Worm (Caenorhabditis elegans) whole organism, late embryonic: ENCODE results near the gene dct-12.

Source experiments
- C38D4.7 ChIP-seq: fragments of 200-800 bp; sonication (Bioruptor generic); optimal IDR thresholded peaks from 2 replicates; lab custom pipeline; 2018; ENCODE audit warnings: mild to moderate bottlenecking, missing genetic modification characterization, moderate library complexity, missing compliant biosample characterization
- K02D7.2 ChIP-seq: sonication (generic microtip); optimal IDR thresholded peaks from 2 replicates; lab custom pipeline; 2017; ENCODE audit warnings: mild to moderate bottlenecking, missing genetic modification characterization, missing compliant biosample characterization
- K09A11.1 ChIP-seq: sonication (generic microtip); optimal IDR thresholded peaks from 2 replicates; lab custom pipeline; 2017; ENCODE audit warnings: antibody characterized with exemption, mild to moderate bottlenecking, missing genetic modification characterization, missing compliant biosample characterization; ENCODE audit not compliant: insufficient read depth
- T23F11.4 ChIP-seq: fragments of 200-800 bp; sonication (Bioruptor generic); optimal IDR thresholded peaks from 2 replicates; lab custom pipeline; 2018; ENCODE audit warnings: mild to moderate bottlenecking, missing genetic modification characterization, missing compliant biosample characterization
- Y22D7AL.16 ChIP-seq: sonication (generic microtip); optimal IDR thresholded peaks from 2 replicates; lab custom pipeline; 2016; ENCODE audit warnings: missing genetic modification characterization, missing compliant biosample characterization
- ahr-1 ChIP-seq: sonication (generic microtip); optimal IDR thresholded peaks from 2 replicates; lab custom pipeline; 2016; ENCODE audit warnings: missing genetic modification characterization, missing compliant biosample characterization
- ama-1 ChIP-seq: fragments of 150-350 bp; optimal IDR thresholded peaks from 2 replicates; lab custom pipeline; 2014
- ceh-19 ChIP-seq: fragments of 200-800 bp; sonication (Bioruptor generic); optimal IDR thresholded peaks from 2 replicates; lab custom pipeline; 2018; ENCODE audit warnings: mild to moderate bottlenecking, missing genetic modification characterization, missing compliant biosample characterization
- ceh-22 ChIP-seq: sonication (generic microtip); optimal IDR thresholded peaks from 2 replicates; lab custom pipeline; 2017; ENCODE audit warnings: missing biosample characterization, missing genetic modification characterization
- ceh-24 ChIP-seq: sonication (generic microtip); optimal IDR thresholded peaks from 2 replicates; lab custom pipeline; 2016; ENCODE audit warnings: mild to moderate bottlenecking, missing genetic modification characterization, missing compliant biosample characterization
- ceh-30 ChIP-seq: fragments of 150-350 bp; optimal IDR thresholded peaks from 2 replicates; lab custom pipeline; 2014; ENCODE audit warnings: missing biosample characterization, missing genetic modification characterization
- ceh-45 ChIP-seq: fragments of 200-800 bp; sonication (Bioruptor generic); IDR thresholded peaks from 2 replicates; pipeline ENCODE4 v1.3.6; 2022; ENCODE audit warnings: missing genetic modification reagents, missing genetic modification characterization, missing compliant biosample characterization
- ceh-48 ChIP-seq: sonication (generic microtip); optimal IDR thresholded peaks from 2 replicates; lab custom pipeline; 2016; ENCODE audit warnings: missing genetic modification characterization, inconsistent platforms, missing compliant biosample characterization
- che-1 ChIP-seq: sonication (generic microtip); optimal IDR thresholded peaks from 2 replicates; lab custom pipeline; 2016; ENCODE audit warnings: mild to moderate bottlenecking, missing genetic modification characterization, missing compliant biosample characterization
- dmd-4 ChIP-seq: sonication (generic microtip); optimal IDR thresholded peaks from 2 replicates; lab custom pipeline; 2016; ENCODE audit warnings: borderline replicate concordance, missing genetic modification characterization, missing compliant biosample characterization
- dve-1 ChIP-seq: sonication (generic microtip); optimal IDR thresholded peaks from 2 replicates; lab custom pipeline; 2017; ENCODE audit warnings: antibody characterized with exemption, mild to moderate bottlenecking, missing genetic modification characterization, missing compliant biosample characterization
- elt-2 ChIP-seq: sonication (generic microtip); optimal IDR thresholded peaks from 2 replicates; lab custom pipeline; 2016; ENCODE audit warnings: missing genetic modification reagents, missing genetic modification characterization, missing compliant biosample characterization
- elt-4 ChIP-seq: sonication (generic microtip); optimal IDR thresholded peaks from 2 replicates; lab custom pipeline; 2016; ENCODE audit warnings: missing genetic modification characterization, missing compliant biosample characterization
- ets-4 ChIP-seq: sonication (generic microtip); optimal IDR thresholded peaks from 2 replicates; lab custom pipeline; 2016; ENCODE audit warnings: missing genetic modification characterization, missing compliant biosample characterization
- eyg-1 ChIP-seq: sonication (generic microtip); optimal IDR thresholded peaks from 2 replicates; lab custom pipeline; 2016; ENCODE audit warnings: missing genotype, missing genetic modification characterization, missing compliant biosample characterization
- fkh-10 ChIP-seq: fragments of 150-350 bp; optimal IDR thresholded peaks from 2 replicates; lab custom pipeline; 2014; ENCODE audit warnings: missing biosample characterization, missing genetic modification reagents, missing genetic modification characterization
- fkh-6 ChIP-seq: sonication (generic microtip); optimal IDR thresholded peaks from 2 replicates; lab custom pipeline; 2016; ENCODE audit warnings: missing genetic modification characterization, missing compliant biosample characterization
- gmeb-2 ChIP-seq: sonication (generic microtip); optimal IDR thresholded peaks from 2 replicates; lab custom pipeline; 2016; ENCODE audit warnings: missing genetic modification characterization, inconsistent platforms, missing compliant biosample characterization
- hlh-8 ChIP-seq: sonication (generic microtip); optimal IDR thresholded peaks from 2 replicates; lab custom pipeline; 2016; ENCODE audit warnings: missing genotype, missing genetic modification characterization, missing compliant biosample characterization
- lim-6 ChIP-seq: sonication (generic microtip); optimal IDR thresholded peaks from 2 replicates; lab custom pipeline; 2016; ENCODE audit warnings: missing genetic modification characterization, missing compliant biosample characterization
- madf-2 ChIP-seq: sonication (generic microtip); optimal IDR thresholded peaks from 2 replicates; lab custom pipeline; 2017; ENCODE audit warnings: missing genetic modification characterization, missing compliant biosample characterization
- npax-4 ChIP-seq: sonication (generic microtip); optimal IDR thresholded peaks from 2 replicates; lab custom pipeline; 2016; ENCODE audit warnings: missing genetic modification characterization, missing compliant biosample characterization
- pag-3 ChIP-seq: sonication (generic microtip); optimal IDR thresholded peaks from 2 replicates; lab custom pipeline; 2016; ENCODE audit warnings: missing compliant biosample characterization, missing genetic modification characterization, borderline replicate concordance
- pat-9 ChIP-seq: fragments of 200-800 bp; sonication (Bioruptor generic); optimal IDR thresholded peaks from 2 replicates; lab custom pipeline; 2018; ENCODE audit warnings: mild to moderate bottlenecking, missing genetic modification characterization, moderate library complexity, missing compliant biosample characterization
- pax-1 ChIP-seq: fragments of 150-350 bp; optimal IDR thresholded peaks from 2 replicates; lab custom pipeline; 2014; ENCODE audit warnings: missing biosample characterization, missing genetic modification characterization
- pha-2 ChIP-seq: sonication (generic microtip); optimal IDR thresholded peaks from 2 replicates; lab custom pipeline; 2017; ENCODE audit warnings: mild to moderate bottlenecking, missing genetic modification characterization, missing compliant biosample characterization
- pha-4 ChIP-seq: fragments of 150-350 bp; optimal IDR thresholded peaks from 2 replicates; lab custom pipeline; 2018; ENCODE audit warnings: missing biosample characterization, missing genetic modification reagents, missing genetic modification characterization
- pqm-1 ChIP-seq: sonication (generic microtip); optimal IDR thresholded peaks from 2 replicates; lab custom pipeline; 2016; ENCODE audit warnings: missing genetic modification characterization, missing compliant biosample characterization
- pros-1 ChIP-seq: fragments of 150-350 bp; optimal IDR thresholded peaks from 2 replicates; lab custom pipeline; 2014; ENCODE audit warnings: missing biosample characterization, missing genetic modification reagents, missing genetic modification characterization
- sdc-2 ChIP-seq: sonication (generic microtip); optimal IDR thresholded peaks from 2 replicates; lab custom pipeline; 2016; ENCODE audit warnings: missing genotype, missing genetic modification characterization, missing compliant biosample characterization
- syd-9 ChIP-seq: sonication (generic microtip); optimal IDR thresholded peaks from 2 replicates; lab custom pipeline; 2016; ENCODE audit warnings: mild to moderate bottlenecking, missing genetic modification characterization, moderate library complexity, missing compliant biosample characterization
- tbx-2 ChIP-seq: sonication (generic microtip); optimal IDR thresholded peaks from 2 replicates; lab custom pipeline; 2016; ENCODE audit warnings: missing genetic modification characterization, missing compliant biosample characterization
- tbx-7 ChIP-seq: sonication (generic microtip); optimal IDR thresholded peaks from 2 replicates; lab custom pipeline; 2016; ENCODE audit warnings: missing genotype, missing genetic modification characterization, missing compliant biosample characterization
- ttx-3 ChIP-seq: sonication (generic microtip); optimal IDR thresholded peaks from 2 replicates; lab custom pipeline; 2016; ENCODE audit warnings: missing genetic modification reagents, missing genetic modification characterization, missing compliant biosample characterization
- unc-55 ChIP-seq: sonication (generic microtip); optimal IDR thresholded peaks from 2 replicates; lab custom pipeline; 2017; ENCODE audit warnings: missing biosample characterization, missing genetic modification reagents, missing genetic modification characterization
- unc-86 ChIP-seq: sonication (generic microtip); optimal IDR thresholded peaks from 2 replicates; lab custom pipeline; 2016; ENCODE audit warnings: missing genetic modification characterization, missing compliant biosample characterization

The dct-12 gene

ce11 chrII:12401791-12402190, 30.5 kb downstream of the dct-12 start, which contains the start of gene sre-29:
sre-29 (minus strand) TSS chrII:12401891.
- TF ChIP-seq syd-9 (tag; lab: Kevin White, UChicago) (no peak), ets-4 (tag; lab: Kevin White, UChicago) (no peak), gmeb-2 (no peak), fkh-10 (GFP tag; lab: Kevin White, UChicago) (no peak), elt-2 (tag; lab: Kevin White, UChicago) (no peak), C38D4.7 (GFP tag; lab: Kevin White, UChicago) (no peak), sdc-2 (no peak), che-1 (tag; lab: Kevin White, UChicago) (no peak), pat-9 (tag; lab: Kevin White, UChicago) (no peak), ceh-19 (GFP tag; lab: Kevin White, UChicago) (no peak)

DNA sequence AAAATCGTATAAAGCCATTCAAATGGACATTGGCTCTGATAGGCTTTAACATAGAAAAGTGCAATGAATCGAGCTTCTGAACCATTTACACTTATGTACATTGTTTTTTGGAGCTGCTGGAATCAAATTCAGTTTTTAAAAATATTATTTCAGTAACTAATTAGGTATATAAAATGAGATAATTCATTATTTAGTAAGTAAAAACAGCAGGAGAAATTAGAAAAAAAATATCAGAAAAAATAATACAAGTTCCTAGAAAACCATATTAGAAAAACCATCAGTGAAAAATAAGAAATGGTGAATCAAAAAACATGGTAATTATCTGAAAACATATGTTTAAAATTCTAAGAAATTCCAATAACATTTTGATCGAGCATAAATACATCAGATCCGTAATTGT, 34.6 kb downstream of the dct-12 start, which contains the start of gene F57G9.7:
Gene F57G9.7 (minus strand): TSS at position 101 of the 400 bp plus-strand sequence.
- no peak for TF ChIP-seq syd-9 (tag; lab: Kevin White, UChicago)
- no peak for TF ChIP-seq pha-2
- no peak for TF ChIP-seq ahr-1 (tag; lab: Kevin White, UChicago)
- no peak for TF ChIP-seq tbx-7 (tag; lab: Kevin White, UChicago)
- TF ChIP-seq che-1 (tag; lab: Kevin White, UChicago) = no peak
- no peak for TF ChIP-seq lim-6 (tag; lab: Kevin White, UChicago)
- no peak for TF ChIP-seq dve-1 (tag; lab: Kevin White, UChicago)
- TF ChIP-seq ceh-48 (tag; lab: Kevin White, UChicago) = no peak
- TF ChIP-seq pqm-1 (tag; lab: Kevin White, UChicago) = no peak
- no peak for TF ChIP-seq hlh-8 (tag; lab: Kevin White, UChicago)
- TF ChIP-seq pha-4 = no peak

- TF ChIP-seq ceh-48 (tag; lab: Kevin White, UChicago) (peak; percentile 38), pqm-1 (tag; lab: Kevin White, UChicago) (no peak)
Measured at ce11 chrII:12394138-12394537, 38.1 kb downstream of the dct-12 start.

DNA sequence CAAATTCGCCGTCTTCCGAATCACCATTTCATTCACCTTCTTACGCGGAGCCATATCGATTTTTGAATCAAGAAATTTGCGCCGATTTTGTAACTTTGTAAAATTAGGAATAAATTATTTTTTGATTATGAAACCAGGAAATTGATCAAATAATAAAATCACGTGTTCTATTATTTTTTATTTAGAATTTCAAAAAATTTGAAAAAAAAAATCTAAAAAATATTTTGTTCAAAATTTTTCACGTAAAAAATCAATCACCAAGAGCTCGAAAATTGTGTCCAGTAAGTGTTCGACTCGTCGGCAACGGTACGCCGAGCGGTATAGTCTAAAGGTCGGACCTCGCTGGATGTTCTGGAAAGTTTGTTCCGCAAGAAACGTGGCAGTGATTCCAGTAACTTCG, 38.6 kb downstream of the dct-12 start, which contains the start of gene Y57A10B.7:
Gene Y57A10B.7 (minus strand): TSS at position 101 of the 400 bp plus-strand sequence.
- no peak for TF ChIP-seq K02D7.2
- TF ChIP-seq ama-1 (lab: Kevin White, UChicago) = no peak
- TF ChIP-seq syd-9 (tag; lab: Kevin White, UChicago) = no peak
- TF ChIP-seq pha-4 = no peak
- TF ChIP-seq Y22D7AL.16 (tag; lab: Kevin White, UChicago) = no peak
- TF ChIP-seq ceh-30 (tag; lab: Kevin White, UChicago) = no peak
- no peak for TF ChIP-seq tbx-2
- no peak for TF ChIP-seq ttx-3 (tag; lab: Kevin White, UChicago)
- no peak for TF ChIP-seq npax-4 (tag; lab: Kevin White, UChicago)
- TF ChIP-seq, all 69 proteins: peak for 0

- TF ChIP-seq pag-3 (tag; lab: Kevin White, UChicago) (no peak), ceh-48 (tag; lab: Kevin White, UChicago) (no peak), K02D7.2 (no peak), ama-1 (lab: Kevin White, UChicago) (no peak), che-1 (tag; lab: Kevin White, UChicago) (no peak), fkh-10 (GFP tag; lab: Kevin White, UChicago) (no peak), unc-55 (no peak), unc-86 (tag; lab: Kevin White, UChicago) (no peak), elt-2 (tag; lab: Kevin White, UChicago) (no peak), dmd-4 (no peak), fkh-6 (no peak)
Measured at ce11 chrII:12389783-12390182, 42.5 kb downstream of the dct-12 start, which contains the start of gene Y57A10B.6. Y57A10B.6 (plus strand) TSS chrII:12390083.

DNA sequence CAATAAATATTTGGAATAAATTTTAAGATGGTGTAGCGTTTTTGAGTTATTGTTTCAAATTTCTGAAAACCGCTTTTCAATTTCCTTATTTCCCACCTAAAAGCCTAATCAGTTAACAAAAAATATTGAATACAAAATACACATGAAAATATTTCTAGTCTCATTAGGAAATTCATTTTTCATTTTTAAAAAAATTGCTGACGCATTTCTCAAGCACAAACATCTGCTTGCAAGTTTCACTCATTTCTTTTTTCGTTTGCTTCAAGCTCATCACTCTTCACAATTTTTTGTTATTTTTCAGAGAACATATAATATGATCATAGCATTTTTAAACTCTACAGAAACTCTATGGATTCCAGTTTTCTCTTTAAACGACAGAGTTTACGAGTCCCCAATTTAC, 44.3 kb downstream of the dct-12 start, which contains the start of gene sre-41:
Gene sre-41 (plus strand): TSS at position 301 of the 400 bp plus-strand sequence.
- no peak for TF ChIP-seq ceh-24 (tag; lab: Kevin White, UChicago)
- no peak for TF ChIP-seq T23F11.4 (GFP tag; lab: Kevin White, UChicago)
- TF ChIP-seq ceh-22 (tag; lab: Kevin White, UChicago) = no peak
- no peak for TF ChIP-seq K09A11.1 (tag; lab: Kevin White, UChicago)
- TF ChIP-seq pax-1 (tag; lab: Kevin White, UChicago) = no peak
- TF ChIP-seq hlh-8 (tag; lab: Kevin White, UChicago) = no peak
- TF ChIP-seq ceh-45 (GFP tag; lab: Robert Waterston, UW) = no peak
- TF ChIP-seq tbx-7 (tag; lab: Kevin White, UChicago) = no peak
- no peak for TF ChIP-seq madf-2 (tag; lab: Kevin White, UChicago)
- TF ChIP-seq elt-4 = no peak
- no peak for TF ChIP-seq eyg-1 (tag; lab: Kevin White, UChicago)
- TF ChIP-seq pros-1 (tag; lab: Kevin White, UChicago) = no peak
- no peak for TF ChIP-seq npax-4 (tag; lab: Kevin White, UChicago)
- no peak for TF ChIP-seq ahr-1 (tag; lab: Kevin White, UChicago)
- TF ChIP-seq, all 69 proteins: peak for 0
